Worm (Caenorhabditis elegans) whole organism, early embryonic: ENCODE results near the gene kcc-1.

Experiments used
- B0310.2 ChIP-seq: sonication (generic microtip); optimal IDR thresholded peaks from 2 replicates; lab custom pipeline; 2016; ENCODE audit warnings: mild to moderate bottlenecking, missing genetic modification characterization, missing compliant biosample characterization
- F13C5.2 ChIP-seq: sonication (generic microtip); optimal IDR thresholded peaks from 2 replicates; lab custom pipeline; 2017; ENCODE audit warnings: mild to moderate bottlenecking, missing genetic modification characterization, inconsistent platforms, missing compliant biosample characterization
- aly-1 ChIP-seq: sonication (generic microtip); optimal IDR thresholded peaks from 2 replicates; lab custom pipeline; 2016; ENCODE audit warnings: missing genetic modification characterization, missing compliant biosample characterization
- ama-1 ChIP-seq: fragments of 150-350 bp; optimal IDR thresholded peaks from 2 replicates; lab custom pipeline; 2014
- ceh-13 ChIP-seq: fragments of 200-800 bp; sonication (Bioruptor generic); optimal IDR thresholded peaks from 2 replicates; lab custom pipeline; 2018; ENCODE audit warnings: mild to moderate bottlenecking, missing genetic modification characterization, missing compliant biosample characterization
- ceh-36 ChIP-seq: sonication (generic microtip); optimal IDR thresholded peaks from 2 replicates; lab custom pipeline; 2016; ENCODE audit warnings: missing genetic modification characterization, inconsistent platforms, missing compliant biosample characterization
- ets-7 ChIP-seq: sonication (generic microtip); optimal IDR thresholded peaks from 2 replicates; lab custom pipeline; 2016; ENCODE audit warnings: missing genotype, missing genetic modification characterization, missing compliant biosample characterization
- flt-1 ChIP-seq: fragments of 200-800 bp; sonication (Bioruptor generic); IDR thresholded peaks from 2 replicates; pipeline ENCODE4 v1.3.6; 2022; ENCODE audit warnings: missing genetic modification characterization, missing compliant biosample characterization
- hmbx-1 ChIP-seq: sonication (generic microtip); optimal IDR thresholded peaks from 2 replicates; lab custom pipeline; 2016; ENCODE audit warnings: mild to moderate bottlenecking, missing genetic modification characterization, missing compliant biosample characterization
- hmg-4 ChIP-seq: fragments of 200-800 bp; sonication (Bioruptor generic); optimal IDR thresholded peaks from 2 replicates; lab custom pipeline; 2018; ENCODE audit warnings: mild to moderate bottlenecking, missing genetic modification characterization, missing compliant biosample characterization
- hnd-1 ChIP-seq: sonication (generic microtip); optimal IDR thresholded peaks from 2 replicates; lab custom pipeline; 2016; ENCODE audit warnings: missing genetic modification characterization, missing compliant biosample characterization
- pes-1 ChIP-seq: fragments of 200-800 bp; sonication (Bioruptor generic); IDR thresholded peaks from 2 replicates; pipeline ENCODE4 v1.3.6; 2022; ENCODE audit warnings: missing genetic modification reagents, missing genetic modification characterization, missing compliant biosample characterization
- scrt-1 ChIP-seq: fragments of 200-800 bp; sonication (Bioruptor generic); IDR thresholded peaks from 2 replicates; pipeline ENCODE4 v1.3.6; 2022; ENCODE audit warnings: missing genetic modification characterization, missing compliant biosample characterization
- sea-1 ChIP-seq: fragments of 200-800 bp; sonication (Bioruptor generic); conservative IDR thresholded peaks from 2 replicates; pipeline ENCODE4 v1.3.6; 2022; ENCODE audit warnings: missing genetic modification characterization, missing compliant biosample characterization
- tbx-11 ChIP-seq: fragments of 200-800 bp; sonication (Bioruptor generic); IDR thresholded peaks from 2 replicates; pipeline ENCODE4 v1.3.6; 2022; ENCODE audit warnings: missing genetic modification characterization, missing compliant biosample characterization
- tbx-37 ChIP-seq: fragments of 200-800 bp; sonication (Bioruptor generic); conservative IDR thresholded peaks from 2 replicates; pipeline ENCODE4 v1.3.6; 2022; ENCODE audit warnings: missing genetic modification reagents, missing genetic modification characterization, missing compliant biosample characterization
- tra-4 ChIP-seq: sonication (generic microtip); optimal IDR thresholded peaks from 2 replicates; lab custom pipeline; 2017; ENCODE audit warnings: missing genetic modification characterization, missing compliant biosample characterization

Gene kcc-1

ce11 chrIV:7263137-7263536 is 57.1 kb downstream of the kcc-1 start, which contains the start of gene glb-2:
Gene glb-2 (minus strand): TSS chrIV:7263237.
- TF ChIP-seq tbx-37 (GFP tag; lab: Robert Waterston, UW) = no peak
- TF ChIP-seq ets-7 (tag; lab: Kevin White, UChicago) = no peak
- TF ChIP-seq flt-1 (GFP tag; lab: Robert Waterston, UW) = no peak
- TF ChIP-seq F13C5.2 (tag; lab: Kevin White, UChicago) = no peak
- no peak for TF ChIP-seq hmg-4 (GFP tag; lab: Kevin White, UChicago)
- no peak for TF ChIP-seq tbx-11
- no peak for TF ChIP-seq tra-4 (tag; lab: Kevin White, UChicago)
- TF ChIP-seq hmbx-1 (tag; lab: Kevin White, UChicago) = no peak
- no peak for TF ChIP-seq aly-1 (tag; lab: Kevin White, UChicago)
- no peak for TF ChIP-seq scrt-1 (GFP tag; lab: Robert Waterston, UW)
- no peak for TF ChIP-seq hnd-1
- TF ChIP-seq ama-1 (lab: Kevin White, UChicago) = no peak
- TF ChIP-seq sea-1 (GFP tag; lab: Robert Waterston, UW) = no peak
- no peak for TF ChIP-seq B0310.2 (tag; lab: Kevin White, UChicago)
- no peak for TF ChIP-seq ceh-13 (GFP tag; lab: Kevin White, UChicago)
- no peak for TF ChIP-seq pes-1 (GFP tag; lab: Robert Waterston, UW)
- TF ChIP-seq ceh-36 (tag; lab: Kevin White, UChicago) = no peak
